Fruit fly (Drosophila melanogaster) whole organism, embryonic: ENCODE results near the gene Cyp4g15.

Experiments
- Abd-B ChIP-seq: fragments of 200-800 bp; sonication (Bioruptor generic); optimal IDR thresholded peaks from 2 replicates; lab custom pipeline; 2018; ENCODE audit warnings: missing biosample characterization, mild to moderate bottlenecking, missing genetic modification characterization, moderate library complexity
- Antp ChIP-seq: fragments of 200-800 bp; sonication (Bioruptor generic); optimal IDR thresholded peaks from 3 replicates; lab custom pipeline; 2016; ENCODE audit warnings: missing biosample characterization, missing genetic modification characterization
- Atf-2 ChIP-seq: fragments of 200-800 bp; sonication (Bioruptor generic); optimal IDR thresholded peaks from 2 replicates; lab custom pipeline; 2016; ENCODE audit warnings: missing biosample characterization, missing genetic modification characterization
- CG10979 ChIP-seq: fragments of 200-800 bp; sonication (Bioruptor generic); optimal IDR thresholded peaks from 2 replicates; lab custom pipeline; 2018; ENCODE audit warnings: missing biosample characterization, mild to moderate bottlenecking, missing genetic modification characterization, moderate library complexity
- CG11456 ChIP-seq: fragments of 200-800 bp; sonication (Bioruptor generic); IDR thresholded peaks from 3 replicates; pipeline ENCODE4 v1.3.6; 2022; ENCODE audit warnings: missing biosample characterization, missing genetic modification characterization
- CG12071 ChIP-seq: fragments of 200-800 bp; sonication (Bioruptor generic); optimal IDR thresholded peaks from 3 replicates; lab custom pipeline; 2018; ENCODE audit warnings: missing biosample characterization, mild to moderate bottlenecking, missing genetic modification characterization
- CG14860 ChIP-seq: fragments of 200-800 bp; sonication (Bioruptor generic); IDR thresholded peaks from 3 replicates; pipeline ENCODE4 v1.3.6; 2022; ENCODE audit warnings: missing biosample characterization, missing genetic modification characterization; ENCODE audit not compliant: partially characterized antibody
- CG15696 ChIP-seq: fragments of 200-800 bp; sonication (Bioruptor generic); optimal IDR thresholded peaks from 2 replicates; lab custom pipeline; 2019; ENCODE audit warnings: missing biosample characterization, mild to moderate bottlenecking, missing genetic modification characterization, moderate library complexity
- CG17568 ChIP-seq: fragments of 200-800 bp; sonication (Bioruptor generic); optimal IDR thresholded peaks from 2 replicates; lab custom pipeline; 2018; ENCODE audit warnings: missing biosample characterization, mild to moderate bottlenecking, missing genetic modification characterization, moderate library complexity
- CG17612 ChIP-seq: fragments of 200-800 bp; sonication (Bioruptor generic); IDR thresholded peaks from 2 replicates; pipeline ENCODE4 v1.3.6; 2022; ENCODE audit warnings: missing biosample characterization, missing genetic modification characterization
- CG18476 ChIP-seq: fragments of 200-800 bp; sonication (Bioruptor generic); optimal IDR thresholded peaks from 2 replicates; lab custom pipeline; 2016; ENCODE audit warnings: missing biosample characterization, mild to moderate bottlenecking, missing genetic modification characterization
- CG18599 ChIP-seq: fragments of 200-800 bp; sonication (Bioruptor generic); optimal IDR thresholded peaks from 3 replicates; lab custom pipeline; 2017; ENCODE audit warnings: missing biosample characterization, missing genetic modification characterization, mild to moderate bottlenecking, moderate library complexity, missing genetic modification reagents
- CG33557 ChIP-seq: fragments of 200-800 bp; sonication (Bioruptor generic); optimal IDR thresholded peaks from 2 replicates; lab custom pipeline; 2019; ENCODE audit warnings: missing biosample characterization, mild to moderate bottlenecking, missing genetic modification characterization, moderate library complexity
- CG7271 ChIP-seq: fragments of 200-800 bp; sonication (Bioruptor generic); optimal IDR thresholded peaks from 2 replicates; lab custom pipeline; 2018; ENCODE audit warnings: missing biosample characterization, mild to moderate bottlenecking, missing genetic modification characterization, moderate library complexity
- CG7839 ChIP-seq: fragments of 200-800 bp; sonication (Bioruptor generic); optimal IDR thresholded peaks from 3 replicates; lab custom pipeline; 2018; ENCODE audit warnings: missing biosample characterization, mild to moderate bottlenecking, missing genetic modification characterization, moderate library complexity
- CG9876 ChIP-seq: fragments of 200-800 bp; sonication (Bioruptor generic); optimal IDR thresholded peaks from 2 replicates; lab custom pipeline; 2016; ENCODE audit warnings: missing biosample characterization, missing genetic modification characterization
- CG9932 ChIP-seq: fragments of 200-800 bp; sonication (Bioruptor generic); IDR thresholded peaks from 2 replicates; pipeline ENCODE4 v1.3.6; 2022; ENCODE audit warnings: missing biosample characterization, missing genetic modification characterization
- CHES-1-like ChIP-seq: fragments of 200-800 bp; sonication (Bioruptor generic); optimal IDR thresholded peaks from 2 replicates; lab custom pipeline; 2016; ENCODE audit warnings: missing biosample characterization, missing genetic modification characterization
- CTCF ChIP-seq: fragments of 200-800 bp; sonication (Bioruptor generic); optimal IDR thresholded peaks from 2 replicates; lab custom pipeline; 2017; ENCODE audit warnings: missing biosample characterization, mild to moderate bottlenecking, missing genetic modification characterization, moderate library complexity
- Dll ChIP-seq: fragments of 200-800 bp; sonication (Bioruptor generic); IDR thresholded peaks from 4 replicates; pipeline ENCODE4 v1.3.6; 2022; ENCODE audit warnings: missing biosample characterization, missing genetic modification characterization; ENCODE audit not compliant: partially characterized antibody
- Ets97D ChIP-seq: fragments of 200-800 bp; sonication (Bioruptor generic); optimal IDR thresholded peaks from 3 replicates; lab custom pipeline; 2016; ENCODE audit warnings: missing biosample characterization, missing genetic modification characterization
- H15 ChIP-seq: fragments of 200-800 bp; sonication (Bioruptor generic); IDR thresholded peaks from 3 replicates; pipeline ENCODE4 v1.3.6; 2022; ENCODE audit warnings: missing biosample characterization, missing genetic modification characterization
- HmgZ ChIP-seq: fragments of 200-800 bp; sonication (Bioruptor generic); optimal IDR thresholded peaks from 2 replicates; lab custom pipeline; 2018; ENCODE audit warnings: missing biosample characterization, mild to moderate bottlenecking, missing genetic modification characterization
- Kr ChIP-seq: fragments of 200-800 bp; sonication (Bioruptor generic); optimal IDR thresholded peaks from 2 replicates; lab custom pipeline; 2017; ENCODE audit warnings: missing biosample characterization, mild to moderate bottlenecking, missing genetic modification characterization
- Lim3 ChIP-seq: fragments of 200-800 bp; sonication (Bioruptor generic); IDR thresholded peaks from 2 replicates; pipeline ENCODE4 v1.3.6; 2022; ENCODE audit warnings: missing biosample characterization, missing genetic modification characterization
- Mes4 ChIP-seq: fragments of 200-800 bp; sonication (Bioruptor generic); optimal IDR thresholded peaks from 2 replicates; lab custom pipeline; 2016; ENCODE audit warnings: missing biosample characterization, missing genetic modification characterization
- NfI ChIP-seq: fragments of 200-800 bp; sonication (Bioruptor generic); optimal IDR thresholded peaks from 3 replicates; lab custom pipeline; 2018; ENCODE audit warnings: missing biosample characterization, mild to moderate bottlenecking, missing genetic modification characterization, moderate library complexity
- Side ChIP-seq: fragments of 200-800 bp; sonication (Bioruptor generic); optimal IDR thresholded peaks from 2 replicates; lab custom pipeline; 2016; ENCODE audit warnings: missing biosample characterization, missing genetic modification characterization
- Ssrp ChIP-seq: fragments of 200-800 bp; sonication (Bioruptor generic); optimal IDR thresholded peaks from 2 replicates; lab custom pipeline; 2018; ENCODE audit warnings: missing biosample characterization, mild to moderate bottlenecking, missing genetic modification characterization, moderate library complexity
- al ChIP-seq: fragments of 200-800 bp; sonication (Bioruptor generic); IDR thresholded peaks from 2 replicates; pipeline ENCODE4 v1.3.6; 2022; ENCODE audit warnings: missing biosample characterization, missing genetic modification characterization
- ato ChIP-seq: fragments of 200-800 bp; sonication (Bioruptor generic); IDR thresholded peaks from 2 replicates; pipeline ENCODE4 v1.3.6; 2022; ENCODE audit warnings: missing biosample characterization, missing genetic modification characterization; ENCODE audit not compliant: partially characterized antibody
- btn ChIP-seq: fragments of 200-800 bp; sonication (Bioruptor generic); optimal IDR thresholded peaks from 2 replicates; lab custom pipeline; 2016; ENCODE audit warnings: missing biosample characterization, missing genetic modification characterization
- chn ChIP-seq: fragments of 200-800 bp; sonication (Bioruptor generic); optimal IDR thresholded peaks from 2 replicates; lab custom pipeline; 2016; ENCODE audit warnings: missing biosample characterization, missing genetic modification characterization
- dati ChIP-seq: fragments of 200-800 bp; sonication (Bioruptor generic); IDR thresholded peaks from 2 replicates; pipeline ENCODE4 v1.3.6; 2022; ENCODE audit warnings: missing biosample characterization, missing genetic modification characterization
- dimm ChIP-seq: fragments of 200-800 bp; sonication (Bioruptor generic); IDR thresholded peaks from 2 replicates; pipeline ENCODE4 v1.3.6; 2022; ENCODE audit warnings: missing biosample characterization, missing genetic modification characterization
- ewg ChIP-seq: fragments of 200-800 bp; sonication (Bioruptor generic); optimal IDR thresholded peaks from 3 replicates; lab custom pipeline; 2017; ENCODE audit warnings: mild to moderate bottlenecking, missing biosample characterization, missing genetic modification reagents, missing genetic modification characterization
- exex ChIP-seq: fragments of 200-800 bp; sonication (Bioruptor generic); optimal IDR thresholded peaks from 4 replicates; lab custom pipeline; 2018; ENCODE audit warnings: missing biosample characterization, mild to moderate bottlenecking, missing genetic modification characterization, moderate library complexity
- jumu ChIP-seq: fragments of 200-800 bp; sonication (Bioruptor generic); optimal IDR thresholded peaks from 3 replicates; lab custom pipeline; 2016; ENCODE audit warnings: missing biosample characterization, missing genetic modification characterization
- kni ChIP-seq: fragments of 200-800 bp; sonication (Bioruptor generic); optimal IDR thresholded peaks from 3 replicates; lab custom pipeline; 2017; ENCODE audit warnings: mild to moderate bottlenecking, missing biosample characterization, missing genetic modification reagents, missing genetic modification characterization
- lmd ChIP-seq: fragments of 200-800 bp; sonication (Bioruptor generic); IDR thresholded peaks from 2 replicates; pipeline ENCODE4 v1.3.6; 2022; ENCODE audit warnings: missing biosample characterization, missing genetic modification characterization
- lola ChIP-seq, 3 experiments: fragments of >200 bp in 2 of 3; fragments of 200-800 bp in 1 of 3; sonication (Bioruptor generic) in 1 of 3; optimal IDR thresholded peaks; 2 replicates each; lab custom pipeline; 2017 to 2019; ENCODE audit warnings: missing biosample characterization in 3 of 3, missing genetic modification characterization in 3 of 3, mild to moderate bottlenecking in 1 of 3, moderate library complexity in 1 of 3
- lov ChIP-seq, 2 experiments: fragments of 200-800 bp in 1 of 2; fragments of >200 bp in 1 of 2; sonication (Bioruptor generic) in 1 of 2; IDR thresholded peaks in 1 of 2; optimal IDR thresholded peaks in 1 of 2; 2 replicates in 1 of 2; 3 replicates in 1 of 2; pipeline versions ENCODE4 v1.3.6 to Lab custom; 2017 to 2022; ENCODE audit warnings: missing biosample characterization in 1 of 2, missing genetic modification characterization in 1 of 2
- pum ChIP-seq: fragments of 200-800 bp; sonication (Bioruptor generic); optimal IDR thresholded peaks from 2 replicates; lab custom pipeline; 2016; ENCODE audit warnings: missing biosample characterization, missing genetic modification characterization
- slou ChIP-seq: fragments of 200-800 bp; sonication (Bioruptor generic); optimal IDR thresholded peaks from 3 replicates; lab custom pipeline; 2016; ENCODE audit warnings: missing biosample characterization, missing genetic modification characterization
- sna ChIP-seq: fragments of 200-800 bp; sonication (Bioruptor generic); IDR thresholded peaks from 2 replicates; pipeline ENCODE4 v1.3.6; 2022; ENCODE audit warnings: missing biosample characterization, missing genetic modification characterization; ENCODE audit not compliant: partially characterized antibody
- tin ChIP-seq: fragments of 200-800 bp; sonication (Bioruptor generic); optimal IDR thresholded peaks from 3 replicates; lab custom pipeline; 2016; ENCODE audit warnings: missing biosample characterization, missing genetic modification characterization
- tup ChIP-seq: fragments of 200-800 bp; sonication (Bioruptor generic); optimal IDR thresholded peaks from 2 replicates; lab custom pipeline; 2016; ENCODE audit warnings: missing biosample characterization, mild to moderate bottlenecking, missing genetic modification characterization, moderate library complexity
- yki ChIP-seq: fragments of >200 bp; optimal IDR thresholded peaks from 3 replicates; lab custom pipeline; 2018
- zen2 ChIP-seq: fragments of 200-800 bp; sonication (Bioruptor generic); IDR thresholded peaks from 3 replicates; pipeline ENCODE4 v1.3.6; 2022; ENCODE audit warnings: missing biosample characterization, missing genetic modification characterization; ENCODE audit not compliant: partially characterized antibody

The Cyp4g15 gene

DNA sequence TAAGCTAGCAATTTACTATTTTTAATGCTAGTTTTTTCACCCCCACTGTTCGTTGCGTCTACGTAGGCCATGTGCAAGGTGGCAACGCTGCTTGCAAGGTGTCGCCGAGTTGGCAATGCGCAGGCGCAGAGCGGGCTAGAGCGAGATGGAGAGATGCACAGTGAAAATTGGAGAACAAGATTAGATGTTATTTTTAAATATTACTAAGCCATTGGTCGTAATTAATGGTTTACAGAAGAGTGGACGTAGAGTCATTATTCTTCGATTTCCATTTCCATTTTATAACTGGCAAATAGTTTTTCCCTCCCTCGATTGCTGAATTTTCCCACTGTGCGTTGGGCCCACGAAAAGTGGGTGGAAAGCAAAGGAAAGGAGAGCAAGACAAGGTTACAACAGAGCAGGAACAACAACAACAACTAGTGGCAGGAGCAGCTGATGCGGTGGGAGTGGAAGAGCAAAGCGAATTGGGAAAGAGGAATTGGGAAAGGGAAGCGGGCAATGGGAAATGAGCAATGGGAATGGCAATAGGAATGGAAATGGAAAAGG is 23.9 kb upstream of the Cyp4g15 start (continued):
- TF ChIP-seq lov (optimal IDR thresholded peaks at IDR 0.05; lab: Kevin White, UChicago) (no peak), lov (GFP tag; IDR thresholded peaks at IDR 0.05; lab: Robert Waterston, UW) (peak; percentile 68; the same call in 2 of the 3 replicates), dimm (GFP tag; lab: Robert Waterston, UW) (peak; percentile 78; the same call in 1 of the 2 replicates), Side (GFP tag; lab: Kevin White, UChicago) (peak; percentile 78), CG18599 (peak; percentile 93), CG9932 (GFP tag; lab: Robert Waterston, UW) (peak; percentile 66), lola (GFP tag; optimal IDR thresholded peaks at IDR 0.05; lab: Kevin White, UChicago) (peak in 1 of 3 experiments; percentile 36), ato (GFP tag; lab: Robert Waterston, UW) (no peak), tup (no peak), sna (GFP tag; lab: Robert Waterston, UW) (no peak), yki (lab: Kevin White, UChicago) (no peak), pum (peak; percentile 81), CG17568 (GFP tag; lab: Kevin White, UChicago) (peak; percentile 50), CG12071 (peak; percentile 72), Ssrp (tag; lab: Kevin White, UChicago) (peak; percentile 36), CHES-1-like (GFP tag; lab: Kevin White, UChicago) (peak; percentile 53), Antp (peak; percentile 83), Atf-2 (GFP tag; lab: Kevin White, UChicago) (peak; percentile 35), jumu (GFP tag; lab: Kevin White, UChicago) (peak; percentile 88), lmd (GFP tag; lab: Robert Waterston, UW) (peak; percentile 87), CG7839 (tag; lab: Kevin White, UChicago) (peak; percentile 85), chn (GFP tag; lab: Kevin White, UChicago) (peak; percentile 83), CG14860 (no peak), Dll (GFP tag; lab: Robert Waterston, UW) (0 out of 4 replicates have a peak, but pooled peaks have one; percentile 41), CG33557 (GFP tag; lab: Kevin White, UChicago) (no peak), zen2 (GFP tag; lab: Robert Waterston, UW) (no peak), CG7271 (no peak), CTCF (GFP tag; lab: Kevin White, UChicago) (no peak), CG11456 (GFP tag; lab: Robert Waterston, UW) (peak; percentile 83), CG10979 (tag; lab: Kevin White, UChicago) (peak; percentile 66), CG9876 (no peak), Mes4 (GFP tag; lab: Kevin White, UChicago) (peak; percentile 62), CG15696 (tag; lab: Kevin White, UChicago) (no peak), Abd-B (peak; percentile 65), slou (peak; percentile 53), CG17612 (GFP tag; lab: Robert Waterston, UW) (peak; percentile 58), exex (peak; percentile 15), Lim3 (GFP tag; lab: Robert Waterston, UW) (peak; percentile 57; the same call in 1 of the 2 replicates), Ets97D (GFP tag; lab: Kevin White, UChicago) (peak; percentile 57), al (GFP tag; lab: Robert Waterston, UW) (peak; percentile 66), NfI (GFP tag; lab: Kevin White, UChicago) (peak; percentile 67), tin (GFP tag; lab: Kevin White, UChicago) (peak; percentile 65), ewg (GFP tag; lab: Kevin White, UChicago) (peak; percentile 99), dati (GFP tag; lab: Robert Waterston, UW) (peak; percentile 64; the same call in 1 of the 2 replicates), CG18476 (GFP tag; lab: Kevin White, UChicago) (peak; percentile 64), HmgZ (tag; lab: Kevin White, UChicago) (peak; percentile 45), Kr (GFP tag; lab: Kevin White, UChicago) (no peak), H15 (GFP tag; lab: Robert Waterston, UW) (peak; percentile 86), kni (GFP tag; lab: Kevin White, UChicago) (no peak), btn (peak; percentile 53)
